Fruit fly (Drosophila melanogaster) whole organism, embryonic: ENCODE data around the gene cpb.

Source experiments
- CG11085 ChIP-seq: fragments of 200-800 bp; sonication (Bioruptor generic); IDR thresholded peaks from 2 replicates; pipeline ENCODE4 v1.3.6; 2022; ENCODE audit warnings: missing biosample characterization, missing genetic modification characterization
- CG11696 ChIP-seq: fragments of 200-800 bp; sonication (Bioruptor generic); IDR thresholded peaks from 2 replicates; pipeline ENCODE4 v1.3.6; 2022; ENCODE audit warnings: missing biosample characterization, missing genetic modification characterization
- CG12744 ChIP-seq: fragments of 200-800 bp; sonication (Bioruptor generic); optimal IDR thresholded peaks from 2 replicates; lab custom pipeline; 2016; ENCODE audit warnings: missing biosample characterization, missing genetic modification characterization
- CG6813 ChIP-seq: fragments of 200-800 bp; sonication (Bioruptor generic); optimal IDR thresholded peaks from 2 replicates; lab custom pipeline; 2017; ENCODE audit warnings: missing biosample characterization, missing genetic modification characterization, mild to moderate bottlenecking, moderate library complexity, missing genetic modification reagents
- CG8290 ChIP-seq, 3 experiments: fragments of 200-800 bp; sonication (Bioruptor generic); optimal IDR thresholded peaks; 2 replicates each; lab custom pipeline; 2016 to 2019; ENCODE audit warnings: missing biosample characterization in 3 of 3, missing genetic modification characterization in 3 of 3, mild to moderate bottlenecking in 2 of 3, moderate library complexity in 1 of 3
- Doc2 ChIP-seq: fragments of 200-800 bp; sonication (Bioruptor generic); IDR thresholded peaks from 2 replicates; pipeline ENCODE4 v1.3.6; 2022; ENCODE audit warnings: missing biosample characterization, missing genetic modification characterization
- Meics ChIP-seq: fragments of 200-800 bp; sonication (Bioruptor generic); optimal IDR thresholded peaks from 2 replicates; lab custom pipeline; 2017; ENCODE audit warnings: missing biosample characterization, mild to moderate bottlenecking, missing genetic modification characterization
- NC2α ChIP-seq: fragments of 200-800 bp; sonication (Bioruptor generic); optimal IDR thresholded peaks from 2 replicates; lab custom pipeline; 2016; ENCODE audit warnings: missing biosample characterization, missing genetic modification characterization
- croc ChIP-seq: fragments of 200-800 bp; sonication (Bioruptor generic); conservative IDR thresholded peaks from 3 replicates; pipeline ENCODE4 v1.3.6; 2022; ENCODE audit warnings: missing biosample characterization, missing genetic modification characterization
- dimm ChIP-seq: fragments of 200-800 bp; sonication (Bioruptor generic); IDR thresholded peaks from 2 replicates; pipeline ENCODE4 v1.3.6; 2022; ENCODE audit warnings: missing biosample characterization, missing genetic modification characterization
- gsb ChIP-seq: fragments of 200-800 bp; sonication (Bioruptor generic); IDR thresholded peaks from 2 replicates; pipeline ENCODE4 v1.3.6; 2022; ENCODE audit warnings: missing biosample characterization, missing genetic modification characterization
- ken ChIP-seq: fragments of 200-800 bp; sonication (Bioruptor generic); IDR thresholded peaks from 3 replicates; pipeline ENCODE4 v1.3.6; 2022; ENCODE audit warnings: missing biosample characterization, missing genetic modification characterization
- ranshi ChIP-seq: fragments of 200-800 bp; sonication (Bioruptor generic); IDR thresholded peaks from 2 replicates; pipeline ENCODE4 v1.3.6; 2022; ENCODE audit warnings: missing biosample characterization, missing genetic modification characterization
- vnd ChIP-seq: fragments of 200-800 bp; sonication (Bioruptor generic); IDR thresholded peaks from 3 replicates; pipeline ENCODE4 v1.3.6; 2022; ENCODE audit warnings: missing biosample characterization, missing genetic modification characterization; ENCODE audit not compliant: partially characterized antibody

dm6 chr2L:1727826-1728619 lies 23.3 kb downstream of the cpb start:
- peak; percentile 92 for TF ChIP-seq CG6813 (GFP tag; lab: Kevin White, UChicago)
- peak; percentile 87 for TF ChIP-seq CG11696
- peak; percentile 96 for TF ChIP-seq croc (GFP tag; lab: Robert Waterston, UW)
- TF ChIP-seq NC2α (GFP tag; lab: Kevin White, UChicago): peak; percentile 61
- TF ChIP-seq Doc2 (GFP tag; lab: Robert Waterston, UW): peak; percentile 84
- TF ChIP-seq gsb (GFP tag; lab: Robert Waterston, UW): peak; percentile 96
- peak; percentile 94 for TF ChIP-seq vnd (GFP tag; lab: Robert Waterston, UW)
- TF ChIP-seq Meics: peak; percentile 97
- TF ChIP-seq CG12744 (GFP tag; lab: Kevin White, UChicago): peak; percentile 86
- TF ChIP-seq ranshi: peak; percentile 95
- TF ChIP-seq ken (GFP tag; lab: Robert Waterston, UW): peak; percentile 92; the same call in 2 of the 3 replicates
- TF ChIP-seq CG11085: peak; percentile 94
- TF ChIP-seq dimm (GFP tag; lab: Robert Waterston, UW): peak; percentile 78
- TF ChIP-seq CG8290 (GFP tag; optimal IDR thresholded peaks at IDR 0.05; lab: Kevin White, UChicago): peak; percentile 57
- peak; percentile 77 to 95 for TF ChIP-seq CG8290 (tag; optimal IDR thresholded peaks at IDR 0.05; lab: Kevin White, UChicago)
